Fruit fly (Drosophila melanogaster) whole organism, embryonic: ENCODE measurements around the gene CG32432.

Source experiments
- Abd-B ChIP-seq: fragments of 200-800 bp; sonication (Bioruptor generic); optimal IDR thresholded peaks from 2 replicates; lab custom pipeline; 2018; ENCODE audit warnings: missing biosample characterization, mild to moderate bottlenecking, missing genetic modification characterization, moderate library complexity
- Adf1 ChIP-seq: fragments of 200-800 bp; sonication (Bioruptor generic); IDR thresholded peaks from 2 replicates; pipeline ENCODE4 v1.3.6; 2022; ENCODE audit warnings: missing biosample characterization, missing genetic modification characterization
- Asciz ChIP-seq: fragments of 200-800 bp; sonication (Bioruptor generic); optimal IDR thresholded peaks from 2 replicates; lab custom pipeline; 2017; ENCODE audit warnings: missing biosample characterization, mild to moderate bottlenecking, missing genetic modification characterization, missing genetic modification reagents
- BEAF-32 ChIP-seq: fragments of 200-800 bp; sonication (Bioruptor generic); optimal IDR thresholded peaks from 3 replicates; lab custom pipeline; 2017; ENCODE audit warnings: missing biosample characterization, missing genetic modification characterization, mild to moderate bottlenecking, moderate library complexity, missing genetic modification reagents
- CG12155 ChIP-seq: fragments of 200-800 bp; sonication (Bioruptor generic); optimal IDR thresholded peaks from 3 replicates; lab custom pipeline; 2016; ENCODE audit warnings: missing biosample characterization, missing genetic modification characterization
- CG12219 ChIP-seq: fragments of 200-800 bp; sonication (Bioruptor generic); optimal IDR thresholded peaks from 3 replicates; lab custom pipeline; 2018; ENCODE audit warnings: missing biosample characterization, mild to moderate bottlenecking, missing genetic modification characterization
- CG13296 ChIP-seq: fragments of 200-800 bp; sonication (Bioruptor generic); optimal IDR thresholded peaks from 3 replicates; lab custom pipeline; 2018; ENCODE audit warnings: missing biosample characterization, mild to moderate bottlenecking, missing genetic modification characterization
- CG14860 ChIP-seq: fragments of 200-800 bp; sonication (Bioruptor generic); IDR thresholded peaks from 3 replicates; pipeline ENCODE4 v1.3.6; 2022; ENCODE audit warnings: missing biosample characterization, missing genetic modification characterization; ENCODE audit not compliant: partially characterized antibody
- CG17186 ChIP-seq: fragments of 200-800 bp; sonication (Bioruptor generic); optimal IDR thresholded peaks from 3 replicates; lab custom pipeline; 2017; ENCODE audit warnings: missing biosample characterization, missing genetic modification reagents, missing genetic modification characterization
- CG17802 ChIP-seq: fragments of 200-800 bp; sonication (Bioruptor generic); optimal IDR thresholded peaks from 2 replicates; lab custom pipeline; 2018; ENCODE audit warnings: missing biosample characterization, mild to moderate bottlenecking, missing genetic modification characterization, moderate library complexity
- CG18262 ChIP-seq: fragments of 200-800 bp; optimal IDR thresholded peaks from 3 replicates; lab custom pipeline; 2019; ENCODE audit warnings: missing biosample characterization, mild to moderate bottlenecking, missing genetic modification characterization, moderate library complexity
- CG18476 ChIP-seq: fragments of 200-800 bp; sonication (Bioruptor generic); optimal IDR thresholded peaks from 2 replicates; lab custom pipeline; 2016; ENCODE audit warnings: missing biosample characterization, mild to moderate bottlenecking, missing genetic modification characterization
- CG18619 ChIP-seq: fragments of 200-800 bp; sonication (Bioruptor generic); optimal IDR thresholded peaks from 3 replicates; lab custom pipeline; 2017; ENCODE audit warnings: missing biosample characterization, mild to moderate bottlenecking, missing genetic modification characterization
- CG2120 ChIP-seq: fragments of 200-800 bp; sonication (Bioruptor generic); optimal IDR thresholded peaks from 3 replicates; lab custom pipeline; 2016; ENCODE audit warnings: missing biosample characterization, missing genetic modification characterization
- CG30403 ChIP-seq: fragments of 200-800 bp; sonication (Bioruptor generic); optimal IDR thresholded peaks from 3 replicates; lab custom pipeline; 2016; ENCODE audit warnings: missing biosample characterization, missing genetic modification characterization
- CG3407 ChIP-seq: fragments of 200-800 bp; sonication (Bioruptor generic); optimal IDR thresholded peaks from 2 replicates; lab custom pipeline; 2018; ENCODE audit warnings: missing biosample characterization, mild to moderate bottlenecking, missing genetic modification characterization
- CG3847 ChIP-seq: fragments of 200-800 bp; sonication (Bioruptor generic); IDR thresholded peaks from 2 replicates; pipeline ENCODE4 v1.3.6; 2022; ENCODE audit warnings: missing biosample characterization, missing genetic modification characterization
- CG4282 ChIP-seq: fragments of 200-800 bp; sonication (Bioruptor generic); optimal IDR thresholded peaks from 2 replicates; lab custom pipeline; 2016; ENCODE audit warnings: missing biosample characterization, missing genetic modification characterization
- CG6272 ChIP-seq: fragments of 200-800 bp; sonication (Bioruptor generic); IDR thresholded peaks from 2 replicates; pipeline ENCODE4 v1.3.6; 2022; ENCODE audit warnings: missing biosample characterization, missing genetic modification characterization
- CG6683 ChIP-seq: fragments of 200-800 bp; sonication (Bioruptor generic); optimal IDR thresholded peaks from 2 replicates; lab custom pipeline; 2017; ENCODE audit warnings: missing biosample characterization, mild to moderate bottlenecking, missing genetic modification characterization, missing genetic modification reagents
- CG7839 ChIP-seq: fragments of 200-800 bp; sonication (Bioruptor generic); optimal IDR thresholded peaks from 3 replicates; lab custom pipeline; 2018; ENCODE audit warnings: missing biosample characterization, mild to moderate bottlenecking, missing genetic modification characterization, moderate library complexity
- CG7963 ChIP-seq: fragments of 200-800 bp; sonication (Bioruptor generic); IDR thresholded peaks from 3 replicates; pipeline ENCODE4 v1.3.6; 2022; ENCODE audit warnings: missing biosample characterization, missing genetic modification characterization; ENCODE audit not compliant: partially characterized antibody
- CG9876 ChIP-seq: fragments of 200-800 bp; sonication (Bioruptor generic); optimal IDR thresholded peaks from 2 replicates; lab custom pipeline; 2016; ENCODE audit warnings: missing biosample characterization, missing genetic modification characterization
- CTCF ChIP-seq: fragments of 200-800 bp; sonication (Bioruptor generic); optimal IDR thresholded peaks from 2 replicates; lab custom pipeline; 2017; ENCODE audit warnings: missing biosample characterization, mild to moderate bottlenecking, missing genetic modification characterization, moderate library complexity
- Doc2 ChIP-seq: fragments of 200-800 bp; sonication (Bioruptor generic); IDR thresholded peaks from 2 replicates; pipeline ENCODE4 v1.3.6; 2022; ENCODE audit warnings: missing biosample characterization, missing genetic modification characterization
- E2f1 ChIP-seq: fragments of 200-800 bp; sonication (Bioruptor generic); IDR thresholded peaks from 2 replicates; pipeline ENCODE4 v1.3.6; 2022; ENCODE audit warnings: missing biosample characterization, missing genetic modification characterization
- Fer1 ChIP-seq: fragments of 200-800 bp; sonication (Bioruptor generic); optimal IDR thresholded peaks from 2 replicates; lab custom pipeline; 2017; ENCODE audit warnings: missing biosample characterization, mild to moderate bottlenecking, missing genetic modification characterization
- HLH3B ChIP-seq: fragments of 200-800 bp; sonication (Bioruptor generic); IDR thresholded peaks from 2 replicates; pipeline ENCODE4 v1.3.6; 2022; ENCODE audit warnings: missing biosample characterization, missing genetic modification characterization
- MESR4 ChIP-seq: fragments of 200-800 bp; sonication (Bioruptor generic); optimal IDR thresholded peaks from 2 replicates; lab custom pipeline; 2018; ENCODE audit warnings: missing biosample characterization, mild to moderate bottlenecking, missing genetic modification characterization, moderate library complexity
- NfI ChIP-seq: fragments of 200-800 bp; sonication (Bioruptor generic); optimal IDR thresholded peaks from 3 replicates; lab custom pipeline; 2018; ENCODE audit warnings: missing biosample characterization, mild to moderate bottlenecking, missing genetic modification characterization, moderate library complexity
- YL-1 ChIP-seq: fragments of 200-800 bp; sonication (Bioruptor generic); optimal IDR thresholded peaks from 3 replicates; lab custom pipeline; 2017; ENCODE audit warnings: missing biosample characterization, mild to moderate bottlenecking, missing genetic modification characterization
- bsh ChIP-seq, 2 experiments: fragments of 200-800 bp; sonication (Bioruptor generic); optimal IDR thresholded peaks; 2 replicates each; lab custom pipeline; 2017 to 2018; ENCODE audit warnings: mild to moderate bottlenecking in 2 of 2, missing biosample characterization in 2 of 2, missing genetic modification characterization in 2 of 2, moderate library complexity in 1 of 2
- btn ChIP-seq: fragments of 200-800 bp; sonication (Bioruptor generic); optimal IDR thresholded peaks from 2 replicates; lab custom pipeline; 2016; ENCODE audit warnings: missing biosample characterization, missing genetic modification characterization
- cas ChIP-seq: fragments of 200-800 bp; sonication (Bioruptor generic); IDR thresholded peaks from 2 replicates; pipeline ENCODE4 v1.3.6; 2022; ENCODE audit warnings: missing biosample characterization, missing genetic modification characterization
- crc ChIP-seq: fragments of 200-800 bp; sonication (Bioruptor generic); optimal IDR thresholded peaks from 2 replicates; lab custom pipeline; 2016; ENCODE audit warnings: missing biosample characterization, missing genetic modification characterization
- dmrt99B ChIP-seq: fragments of 200-800 bp; sonication (Bioruptor generic); optimal IDR thresholded peaks from 2 replicates; lab custom pipeline; 2018; ENCODE audit warnings: missing biosample characterization, mild to moderate bottlenecking, missing genetic modification characterization, moderate library complexity
- eve ChIP-seq, 2 experiments: fragments of >200 bp; optimal IDR thresholded peaks; 2 replicates each; lab custom pipeline; 2017; ENCODE audit warnings: missing biosample characterization in 2 of 2, missing genetic modification characterization in 2 of 2
- fd64A ChIP-seq: fragments of 200-800 bp; sonication (Bioruptor generic); optimal IDR thresholded peaks from 3 replicates; lab custom pipeline; 2018; ENCODE audit warnings: missing biosample characterization, mild to moderate bottlenecking, missing genetic modification characterization
- hth ChIP-seq: fragments of >200 bp; optimal IDR thresholded peaks from 2 replicates; lab custom pipeline; 2017; ENCODE audit warnings: inconsistent platforms
- insv ChIP-seq, 2 experiments: fragments of 200-800 bp; sonication (Bioruptor generic); optimal IDR thresholded peaks; 3 replicates each; lab custom pipeline; 2016 to 2018; ENCODE audit warnings: missing biosample characterization in 2 of 2, missing genetic modification characterization in 2 of 2
- klu ChIP-seq: fragments of 200-800 bp; sonication (Bioruptor generic); IDR thresholded peaks from 2 replicates; pipeline ENCODE4 v1.3.6; 2022; ENCODE audit warnings: missing biosample characterization, missing genetic modification characterization
- kni ChIP-seq: fragments of 200-800 bp; sonication (Bioruptor generic); optimal IDR thresholded peaks from 3 replicates; lab custom pipeline; 2017; ENCODE audit warnings: mild to moderate bottlenecking, missing biosample characterization, missing genetic modification reagents, missing genetic modification characterization
- oc ChIP-seq: fragments of 200-800 bp; sonication (Bioruptor generic); optimal IDR thresholded peaks from 2 replicates; lab custom pipeline; 2018; ENCODE audit warnings: missing biosample characterization, mild to moderate bottlenecking, missing genetic modification characterization, moderate library complexity
- p53 ChIP-seq: fragments of 200-800 bp; sonication (Bioruptor generic); optimal IDR thresholded peaks from 2 replicates; lab custom pipeline; 2016; ENCODE audit warnings: missing biosample characterization, missing genetic modification characterization
- pum ChIP-seq: fragments of 200-800 bp; sonication (Bioruptor generic); optimal IDR thresholded peaks from 2 replicates; lab custom pipeline; 2016; ENCODE audit warnings: missing biosample characterization, missing genetic modification characterization
- row ChIP-seq: fragments of 200-800 bp; sonication (Bioruptor generic); IDR thresholded peaks from 3 replicates; pipeline ENCODE4 v1.3.6; 2022; ENCODE audit warnings: missing biosample characterization, missing genetic modification characterization
- sd ChIP-seq: fragments of 200-800 bp; sonication (Bioruptor generic); optimal IDR thresholded peaks from 3 replicates; lab custom pipeline; 2018; ENCODE audit warnings: missing biosample characterization, mild to moderate bottlenecking, missing genetic modification characterization, moderate library complexity
- sens ChIP-seq: fragments of 200-800 bp; sonication (Bioruptor generic); peaks from one replicate; lab custom pipeline; 2016; ENCODE audit warnings: missing biosample characterization, missing genetic modification characterization
- sens-2 ChIP-seq: fragments of 200-800 bp; sonication (Bioruptor generic); IDR thresholded peaks from 2 replicates; pipeline ENCODE4 v1.3.6; 2022; ENCODE audit warnings: missing biosample characterization, missing genetic modification characterization
- sqz ChIP-seq: fragments of 200-800 bp; sonication (Bioruptor generic); optimal IDR thresholded peaks from 3 replicates; lab custom pipeline; 2018; ENCODE audit warnings: missing biosample characterization, mild to moderate bottlenecking, missing genetic modification characterization
- trh ChIP-seq: fragments of 200-800 bp; sonication (Bioruptor generic); optimal IDR thresholded peaks from 2 replicates; lab custom pipeline; 2016; ENCODE audit warnings: missing biosample characterization, missing genetic modification characterization

The CG32432 gene

dm6 chr3L:20798325-20798846 lies 86.6 kb downstream of the CG32432 start, which contains the start of the genes CG3698 and tzn (continued):
- no peak for TF ChIP-seq CG7963 (GFP tag; lab: Robert Waterston, UW)
- peak; percentile 67 for TF ChIP-seq CG18476 (GFP tag; lab: Kevin White, UChicago)
- peak; percentile 92 for TF ChIP-seq E2f1 (GFP tag; lab: Robert Waterston, UW)
- TF ChIP-seq CG12219 (GFP tag; lab: Kevin White, UChicago) = peak; percentile 88
- peak; percentile 94 for TF ChIP-seq Asciz (GFP tag; lab: Kevin White, UChicago)
- TF ChIP-seq CG3847 (GFP tag; lab: Robert Waterston, UW) = peak; percentile 93
- TF ChIP-seq MESR4 = peak; percentile 64
- TF ChIP-seq CG3407 = peak; percentile 94
- TF ChIP-seq trh (GFP tag; lab: Kevin White, UChicago) = peak; percentile 94
- peak; percentile 97 for TF ChIP-seq YL-1 (GFP tag; lab: Kevin White, UChicago)
- no peak for TF ChIP-seq eve (GFP tag; optimal IDR thresholded peaks at IDR 0.05; lab: Kevin White, UChicago)
- peak; percentile 66 for TF ChIP-seq pum (GFP tag; lab: Kevin White, UChicago)
- peak; percentile 95 for TF ChIP-seq sens-2 (GFP tag; lab: Robert Waterston, UW)
- no peak for TF ChIP-seq oc (tag; lab: Kevin White, UChicago)
- TF ChIP-seq CG6272 = peak; percentile 86
- TF ChIP-seq CG12155 (GFP tag; lab: Kevin White, UChicago) = peak; percentile 81
- peak; percentile 84 for TF ChIP-seq CG18262
- TF ChIP-seq Abd-B (GFP tag; lab: Kevin White, UChicago) = peak; percentile 93
- peak; percentile 62; the same call in 1 of the 2 replicates for TF ChIP-seq Doc2
- TF ChIP-seq CG9876 (GFP tag; lab: Kevin White, UChicago) = peak; percentile 95
- TF ChIP-seq CG2120 (GFP tag; lab: Kevin White, UChicago) = peak; percentile 63
- peak; percentile 85 for TF ChIP-seq CG17186
- TF ChIP-seq sd (tag; lab: Kevin White, UChicago) = no peak
- peak; percentile 98 for TF ChIP-seq NfI
- TF ChIP-seq CG13296 (GFP tag; lab: Kevin White, UChicago) = peak; percentile 94
- TF ChIP-seq p53 (GFP tag; lab: Kevin White, UChicago) = peak; percentile 82
- TF ChIP-seq CTCF (GFP tag; lab: Kevin White, UChicago) = peak; percentile 94
- peak; percentile 96 for TF ChIP-seq CG18619 (GFP tag; lab: Kevin White, UChicago)
- TF ChIP-seq hth (lab: Kevin White, UChicago) = no peak
- TF ChIP-seq Fer1 = peak; percentile 96
- peak in 1 of 2 experiments; percentile 89 for TF ChIP-seq bsh (GFP tag; optimal IDR thresholded peaks at IDR 0.05; lab: Kevin White, UChicago)
- no peak for TF ChIP-seq dmrt99B (tag; lab: Kevin White, UChicago)
- peak; percentile 73 for TF ChIP-seq row (GFP tag; lab: Robert Waterston, UW)
- peak; percentile 88 for TF ChIP-seq kni (GFP tag; lab: Kevin White, UChicago)
- TF ChIP-seq klu (GFP tag; lab: Robert Waterston, UW) = peak; percentile 80
- peak; percentile 38 for TF ChIP-seq CG4282 (GFP tag; lab: Kevin White, UChicago)
- peak; percentile 92 for TF ChIP-seq CG6683 (GFP tag; lab: Kevin White, UChicago)
- 0 out of 3 replicates have a peak, but pooled peaks have one; percentile 29 for TF ChIP-seq CG14860 (GFP tag; lab: Robert Waterston, UW)
- peak in 1 of 2 experiments; percentile 81 for TF ChIP-seq insv (GFP tag; optimal IDR thresholded peaks at IDR 0.05; lab: Kevin White, UChicago)
- TF ChIP-seq CG7839 (tag; lab: Kevin White, UChicago) = no peak
- peak; percentile 92 for TF ChIP-seq HLH3B (GFP tag; lab: Robert Waterston, UW)
- peak; percentile 85 for TF ChIP-seq fd64A (GFP tag; lab: Kevin White, UChicago)
- TF ChIP-seq btn (GFP tag; lab: Kevin White, UChicago) = peak; percentile 71
- TF ChIP-seq sqz (GFP tag; lab: Kevin White, UChicago) = no peak
- TF ChIP-seq crc = peak; percentile 45
- TF ChIP-seq CG30403 = peak; percentile 85
- peak; percentile 73 for TF ChIP-seq Adf1 (GFP tag; lab: Robert Waterston, UW)
- peak; percentile 43 for TF ChIP-seq BEAF-32 (GFP tag; lab: Kevin White, UChicago)
- peak; percentile 92 for TF ChIP-seq sens (GFP tag; lab: Kevin White, UChicago)
- TF ChIP-seq CG17802 (tag; lab: Kevin White, UChicago) = peak; percentile 90
- TF ChIP-seq cas (GFP tag; lab: Robert Waterston, UW) = peak; percentile 71
